Worm (Caenorhabditis elegans) whole organism, early embryonic: ENCODE data around the gene C53A5.2.

Experiments used
- B0310.2 ChIP-seq: sonication (generic microtip); optimal IDR thresholded peaks from 2 replicates; lab custom pipeline; 2016; ENCODE audit warnings: mild to moderate bottlenecking, missing genetic modification characterization, missing compliant biosample characterization
- F13C5.2 ChIP-seq: sonication (generic microtip); optimal IDR thresholded peaks from 2 replicates; lab custom pipeline; 2017; ENCODE audit warnings: mild to moderate bottlenecking, missing genetic modification characterization, inconsistent platforms, missing compliant biosample characterization
- aly-1 ChIP-seq: sonication (generic microtip); optimal IDR thresholded peaks from 2 replicates; lab custom pipeline; 2016; ENCODE audit warnings: missing genetic modification characterization, missing compliant biosample characterization
- ama-1 ChIP-seq: fragments of 150-350 bp; optimal IDR thresholded peaks from 2 replicates; lab custom pipeline; 2014
- ceh-13 ChIP-seq: fragments of 200-800 bp; sonication (Bioruptor generic); optimal IDR thresholded peaks from 2 replicates; lab custom pipeline; 2018; ENCODE audit warnings: mild to moderate bottlenecking, missing genetic modification characterization, missing compliant biosample characterization
- ceh-36 ChIP-seq: sonication (generic microtip); optimal IDR thresholded peaks from 2 replicates; lab custom pipeline; 2016; ENCODE audit warnings: missing genetic modification characterization, inconsistent platforms, missing compliant biosample characterization
- ets-7 ChIP-seq: sonication (generic microtip); optimal IDR thresholded peaks from 2 replicates; lab custom pipeline; 2016; ENCODE audit warnings: missing genotype, missing genetic modification characterization, missing compliant biosample characterization
- flt-1 ChIP-seq: fragments of 200-800 bp; sonication (Bioruptor generic); IDR thresholded peaks from 2 replicates; pipeline ENCODE4 v1.3.6; 2022; ENCODE audit warnings: missing genetic modification characterization, missing compliant biosample characterization
- hmbx-1 ChIP-seq: sonication (generic microtip); optimal IDR thresholded peaks from 2 replicates; lab custom pipeline; 2016; ENCODE audit warnings: mild to moderate bottlenecking, missing genetic modification characterization, missing compliant biosample characterization
- hmg-4 ChIP-seq: fragments of 200-800 bp; sonication (Bioruptor generic); optimal IDR thresholded peaks from 2 replicates; lab custom pipeline; 2018; ENCODE audit warnings: mild to moderate bottlenecking, missing genetic modification characterization, missing compliant biosample characterization
- hnd-1 ChIP-seq: sonication (generic microtip); optimal IDR thresholded peaks from 2 replicates; lab custom pipeline; 2016; ENCODE audit warnings: missing genetic modification characterization, missing compliant biosample characterization
- pes-1 ChIP-seq: fragments of 200-800 bp; sonication (Bioruptor generic); IDR thresholded peaks from 2 replicates; pipeline ENCODE4 v1.3.6; 2022; ENCODE audit warnings: missing genetic modification reagents, missing genetic modification characterization, missing compliant biosample characterization
- scrt-1 ChIP-seq: fragments of 200-800 bp; sonication (Bioruptor generic); IDR thresholded peaks from 2 replicates; pipeline ENCODE4 v1.3.6; 2022; ENCODE audit warnings: missing genetic modification characterization, missing compliant biosample characterization
- sea-1 ChIP-seq: fragments of 200-800 bp; sonication (Bioruptor generic); conservative IDR thresholded peaks from 2 replicates; pipeline ENCODE4 v1.3.6; 2022; ENCODE audit warnings: missing genetic modification characterization, missing compliant biosample characterization
- tbx-11 ChIP-seq: fragments of 200-800 bp; sonication (Bioruptor generic); IDR thresholded peaks from 2 replicates; pipeline ENCODE4 v1.3.6; 2022; ENCODE audit warnings: missing genetic modification characterization, missing compliant biosample characterization
- tbx-37 ChIP-seq: fragments of 200-800 bp; sonication (Bioruptor generic); conservative IDR thresholded peaks from 2 replicates; pipeline ENCODE4 v1.3.6; 2022; ENCODE audit warnings: missing genetic modification reagents, missing genetic modification characterization, missing compliant biosample characterization
- tra-4 ChIP-seq: sonication (generic microtip); optimal IDR thresholded peaks from 2 replicates; lab custom pipeline; 2017; ENCODE audit warnings: missing genetic modification characterization, missing compliant biosample characterization

C53A5.2 gene

ce11 chrV:14545816-14546283 lies 22.8 kb upstream of the C53A5.2 start, which contains the start of gene rike-1:
Gene rike-1 (minus strand): TSS chrV:14545866.
- no peak for TF ChIP-seq tbx-37
- no peak for TF ChIP-seq aly-1
- TF ChIP-seq scrt-1 (GFP tag; lab: Robert Waterston, UW) = no peak
- TF ChIP-seq hnd-1 (tag; lab: Kevin White, UChicago) = no peak
- TF ChIP-seq ama-1 = no peak
- TF ChIP-seq hmg-4 = no peak
- TF ChIP-seq F13C5.2 = no peak
- TF ChIP-seq B0310.2 (tag; lab: Kevin White, UChicago) = no peak
- no peak for TF ChIP-seq hmbx-1 (tag; lab: Kevin White, UChicago)
- no peak for TF ChIP-seq flt-1 (GFP tag; lab: Robert Waterston, UW)
- no peak for TF ChIP-seq tra-4 (tag; lab: Kevin White, UChicago)
- no peak for TF ChIP-seq sea-1 (GFP tag; lab: Robert Waterston, UW)
- TF ChIP-seq ceh-13 (GFP tag; lab: Kevin White, UChicago) = no peak
- no peak for TF ChIP-seq ceh-36 (tag; lab: Kevin White, UChicago)
- TF ChIP-seq ets-7 (tag; lab: Kevin White, UChicago) = no peak

ce11 chrV:14542138-14542537 lies 19.1 kb upstream of the C53A5.2 start:
- TF ChIP-seq B0310.2 (tag; lab: Kevin White, UChicago) = no peak
- no peak for TF ChIP-seq ceh-13 (GFP tag; lab: Kevin White, UChicago)
- no peak for TF ChIP-seq hmbx-1 (tag; lab: Kevin White, UChicago)
- no peak for TF ChIP-seq ceh-36 (tag; lab: Kevin White, UChicago)
- TF ChIP-seq ama-1 = no peak
- no peak for TF ChIP-seq aly-1

DNA sequence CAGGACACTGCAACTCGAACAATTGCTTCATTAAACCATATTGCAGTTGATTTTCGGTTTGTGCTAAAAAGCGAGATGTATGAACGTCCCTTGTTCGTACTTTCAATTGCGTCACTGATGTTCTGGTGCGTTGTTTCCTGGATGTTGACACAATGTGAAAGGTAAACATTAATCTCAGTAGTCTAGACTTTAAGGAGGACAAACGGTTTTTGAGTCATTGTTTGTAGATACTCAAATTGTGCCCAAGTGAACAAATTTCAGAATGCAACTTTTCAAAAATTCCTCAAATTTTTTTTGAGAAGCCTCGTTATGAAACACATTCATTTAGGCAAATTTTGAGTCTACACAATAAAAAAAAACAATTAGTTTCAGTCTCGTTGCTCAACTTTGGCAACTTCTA lies 17.9 kb upstream of the C53A5.2 start:
- TF ChIP-seq ceh-13 (GFP tag; lab: Kevin White, UChicago) = no peak
- no peak for TF ChIP-seq ceh-36 (tag; lab: Kevin White, UChicago)
- no peak for TF ChIP-seq pes-1 (GFP tag; lab: Robert Waterston, UW)
- no peak for TF ChIP-seq sea-1 (GFP tag; lab: Robert Waterston, UW)
- no peak for TF ChIP-seq flt-1 (GFP tag; lab: Robert Waterston, UW)
- TF ChIP-seq aly-1 = no peak
- TF ChIP-seq ama-1 = no peak

- TF ChIP-seq flt-1 (GFP tag; lab: Robert Waterston, UW) = no peak
- TF ChIP-seq ceh-13 (GFP tag; lab: Kevin White, UChicago) = no peak
- no peak for TF ChIP-seq ama-1
- TF ChIP-seq ets-7 (tag; lab: Kevin White, UChicago) = no peak
- TF ChIP-seq tra-4 (tag; lab: Kevin White, UChicago) = no peak
- no peak for TF ChIP-seq tbx-11
- no peak for TF ChIP-seq hmbx-1 (tag; lab: Kevin White, UChicago)
- TF ChIP-seq ceh-36 (tag; lab: Kevin White, UChicago) = no peak
- TF ChIP-seq B0310.2 (tag; lab: Kevin White, UChicago) = no peak
- TF ChIP-seq sea-1 (GFP tag; lab: Robert Waterston, UW) = no peak
- no peak for TF ChIP-seq hmg-4
- TF ChIP-seq F13C5.2 = no peak
These were observed 16.4 kb upstream of the C53A5.2 start for ce11 chrV:14539355-14539754.

ce11 chrV:14536274-14536673 lies 13.3 kb upstream of the C53A5.2 start, which contains the start of gene tag-191:
Gene tag-191 (minus strand): TSS chrV:14536374.
- TF ChIP-seq hmg-4 = no peak
- no peak for TF ChIP-seq hmbx-1 (tag; lab: Kevin White, UChicago)
- no peak for TF ChIP-seq ets-7 (tag; lab: Kevin White, UChicago)
- TF ChIP-seq flt-1 (GFP tag; lab: Robert Waterston, UW) = no peak

DNA sequence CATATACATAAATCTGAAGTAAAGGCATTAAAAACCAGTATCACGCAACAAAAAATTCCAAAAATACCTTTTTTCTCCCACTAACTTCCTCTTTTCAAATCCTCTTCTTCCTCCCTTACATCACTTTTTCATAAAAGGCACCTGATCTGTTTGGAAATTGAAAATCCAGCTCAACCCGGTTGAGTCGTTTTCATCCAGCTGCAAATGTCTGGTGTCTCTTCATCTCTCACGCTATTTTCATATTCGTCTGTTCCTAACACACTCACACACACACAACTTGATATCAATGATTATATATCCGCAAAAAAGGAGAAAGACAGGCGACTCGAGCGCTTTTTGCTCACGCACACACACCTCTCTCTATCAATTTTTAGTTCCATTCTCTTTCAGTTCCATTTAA lies 9.4 kb upstream of the C53A5.2 start:
- TF ChIP-seq F13C5.2 (no peak), hmg-4 (no peak), hnd-1 (tag; lab: Kevin White, UChicago) (no peak), tbx-37 (no peak), tra-4 (tag; lab: Kevin White, UChicago) (no peak), ama-1 (no peak), scrt-1 (GFP tag; lab: Robert Waterston, UW) (no peak), B0310.2 (tag; lab: Kevin White, UChicago) (no peak), ets-7 (tag; lab: Kevin White, UChicago) (no peak)

DNA sequence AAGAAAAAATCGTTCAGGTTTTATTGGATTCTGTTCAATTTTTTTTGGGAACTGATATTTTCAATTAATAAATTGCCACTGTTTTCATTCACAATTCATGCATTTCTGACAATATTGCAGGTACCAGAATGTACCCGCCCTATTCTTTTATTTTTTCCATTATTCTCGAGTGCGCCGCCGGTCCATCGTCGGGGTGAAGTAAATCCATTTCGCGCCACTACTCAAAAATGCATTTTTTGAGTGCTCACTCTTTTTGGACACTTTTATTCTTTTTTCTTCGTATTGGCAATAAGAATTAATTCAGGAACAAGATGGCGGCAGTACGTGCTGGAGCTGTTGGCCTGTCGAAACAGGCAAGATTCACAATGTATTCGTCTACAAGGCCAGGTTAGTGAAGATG lies 7.8 kb upstream of the C53A5.2 start, which contains the start of gene kcnl-4:
Gene kcnl-4, plus strand, starts transcription at position 301 of the 400 bp plus-strand sequence.
- TF ChIP-seq ama-1 = no peak

- no peak for TF ChIP-seq hmbx-1 (tag; lab: Kevin White, UChicago)
- no peak for TF ChIP-seq ets-7 (tag; lab: Kevin White, UChicago)
- no peak for TF ChIP-seq F13C5.2
- TF ChIP-seq pes-1 (GFP tag; lab: Robert Waterston, UW) = no peak
- TF ChIP-seq ceh-36 (tag; lab: Kevin White, UChicago) = no peak
- TF ChIP-seq flt-1 (GFP tag; lab: Robert Waterston, UW) = no peak
- TF ChIP-seq ama-1 = no peak
- TF ChIP-seq tra-4 (tag; lab: Kevin White, UChicago) = no peak
These were observed 4.2 kb upstream of the C53A5.2 start for ce11 chrV:14527210-14527609.

DNA sequence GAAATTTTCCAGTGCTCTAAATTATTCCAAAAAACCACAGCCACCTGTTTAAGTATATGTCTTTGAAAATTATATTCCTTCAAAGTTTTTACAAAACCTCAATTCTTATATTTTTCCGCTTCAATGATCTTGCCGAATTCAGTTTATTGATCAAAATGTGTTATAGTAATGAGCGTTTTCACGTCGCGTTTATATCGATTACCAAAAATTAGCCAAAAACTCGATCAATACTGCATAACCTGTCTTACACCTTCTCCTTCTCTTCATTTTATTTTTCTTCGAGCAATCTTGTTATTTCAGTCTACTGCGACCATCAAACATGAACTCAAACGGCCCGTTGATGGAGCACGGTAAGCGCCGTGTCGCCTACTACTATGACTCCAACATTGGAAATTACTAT lies 2.1 kb upstream of the C53A5.2 start, which contains the start of gene hda-1:
Gene hda-1, plus strand, starts transcription at position 301 of the 400 bp plus-strand sequence.
- no peak for TF ChIP-seq hnd-1 (tag; lab: Kevin White, UChicago)
- no peak for TF ChIP-seq scrt-1 (GFP tag; lab: Robert Waterston, UW)
- no peak for TF ChIP-seq B0310.2 (tag; lab: Kevin White, UChicago)
- no peak for TF ChIP-seq hmbx-1 (tag; lab: Kevin White, UChicago)
- TF ChIP-seq flt-1 (GFP tag; lab: Robert Waterston, UW) = no peak
- TF ChIP-seq ets-7 (tag; lab: Kevin White, UChicago) = no peak
- no peak for TF ChIP-seq tra-4 (tag; lab: Kevin White, UChicago)
- no peak for TF ChIP-seq aly-1
- TF ChIP-seq ceh-36 (tag; lab: Kevin White, UChicago) = no peak
- no peak for TF ChIP-seq pes-1 (GFP tag; lab: Robert Waterston, UW)
- no peak for TF ChIP-seq ama-1
- no peak for TF ChIP-seq sea-1 (GFP tag; lab: Robert Waterston, UW)
- no peak for TF ChIP-seq tbx-11
- no peak for TF ChIP-seq hmg-4
- no peak for TF ChIP-seq tbx-37
- TF ChIP-seq F13C5.2 = no peak
